Worm (Caenorhabditis elegans) whole organism, L4 larva: ENCODE results near the gene rbm-22.
A peak's percentile ranks its signal among the peaks of the same experiment; 100 is the strongest.

Source experiments
- D1046.2 ChIP-seq: fragments of 200-800 bp; sonication (Bioruptor generic); IDR thresholded peaks from 2 replicates; pipeline ENCODE4 v1.3.6; 2022; ENCODE audit warnings: missing genetic modification characterization, missing compliant biosample characterization
- Y48G9A.11 ChIP-seq: fragments of 200-800 bp; sonication (Bioruptor generic); IDR thresholded peaks from 2 replicates; pipeline ENCODE4 v1.3.6; 2022; ENCODE audit warnings: missing genetic modification reagents, missing genetic modification characterization, missing compliant biosample characterization
- Y75B8A.6 ChIP-seq: fragments of 200-800 bp; sonication (Bioruptor generic); IDR thresholded peaks from 2 replicates; pipeline ENCODE4 v1.3.6; 2022; ENCODE audit warnings: missing genetic modification reagents, missing genetic modification characterization, missing compliant biosample characterization
- ZK337.2 ChIP-seq: fragments of 200-800 bp; sonication (Bioruptor generic); IDR thresholded peaks from 2 replicates; pipeline ENCODE4 v1.3.6; 2022; ENCODE audit warnings: missing genetic modification reagents, missing genetic modification characterization, missing compliant biosample characterization
- ama-1 ChIP-seq: fragments of 150-350 bp; optimal IDR thresholded peaks from 2 replicates; lab custom pipeline; 2014; ENCODE audit warnings: inconsistent platforms, mixed read lengths
- arid-1 ChIP-seq: fragments of 200-800 bp; sonication (Bioruptor generic); conservative IDR thresholded peaks from 2 replicates; pipeline ENCODE4 v1.3.6; 2022; ENCODE audit warnings: missing genetic modification reagents, missing genetic modification characterization, missing compliant biosample characterization
- ceh-20 ChIP-seq: fragments of 200-800 bp; sonication (Bioruptor generic); IDR thresholded peaks from 2 replicates; pipeline ENCODE4 v1.3.6; 2022; ENCODE audit warnings: missing genetic modification reagents, missing genetic modification characterization, missing compliant biosample characterization
- ceh-62 ChIP-seq: sonication (generic microtip); optimal IDR thresholded peaks from 2 replicates; lab custom pipeline; 2017; ENCODE audit warnings: missing biosample characterization, missing genetic modification characterization
- ceh-82 ChIP-seq: sonication (generic microtip); optimal IDR thresholded peaks from 2 replicates; lab custom pipeline; 2017; ENCODE audit warnings: missing biosample characterization, missing genetic modification characterization
- ces-1 ChIP-seq: fragments of 150-350 bp; sonication (generic microtip); optimal IDR thresholded peaks from 4 replicates; lab custom pipeline; 2014; ENCODE audit warnings: missing biosample characterization, missing genetic modification reagents, missing genetic modification characterization
- cey-2 ChIP-seq: sonication (generic microtip); optimal IDR thresholded peaks from 3 replicates; lab custom pipeline; 2017; ENCODE audit warnings: missing genetic modification characterization, mild to moderate bottlenecking, missing compliant biosample characterization, antibody characterized with exemption, borderline replicate concordance; ENCODE audit not compliant: insufficient read depth
- ctbp-1 ChIP-seq: fragments of 200-800 bp; sonication (Bioruptor generic); IDR thresholded peaks from 2 replicates; pipeline ENCODE4 v1.3.6; 2022; ENCODE audit warnings: missing genetic modification reagents, missing genetic modification characterization, missing compliant biosample characterization
- daf-16 ChIP-seq, 3 experiments: sonication (generic microtip); optimal IDR thresholded peaks; 2 replicates each; lab custom pipeline; 2016 to 2017; ENCODE audit warnings: missing genetic modification characterization in 3 of 3, missing genetic modification reagents in 3 of 3, mild to moderate bottlenecking in 2 of 3, missing compliant biosample characterization in 2 of 3, missing biosample characterization in 1 of 3, moderate library complexity in 1 of 3
- daf-19 ChIP-seq: fragments of 200-800 bp; sonication (Bioruptor generic); conservative IDR thresholded peaks from 2 replicates; pipeline ENCODE4 v1.3.6; 2022; ENCODE audit warnings: missing genetic modification characterization, missing compliant biosample characterization
- daf-8 ChIP-seq: fragments of 200-800 bp; sonication (Bioruptor generic); IDR thresholded peaks from 2 replicates; pipeline ENCODE4 v1.3.6; 2022; ENCODE audit warnings: missing genetic modification characterization, missing compliant biosample characterization
- dpl-1 ChIP-seq: fragments of 150-350 bp; optimal IDR thresholded peaks from 2 replicates; lab custom pipeline; 2014; ENCODE audit warnings: missing biosample characterization, missing genetic modification reagents, missing genetic modification characterization
- egl-43 ChIP-seq: fragments of 200-800 bp; sonication (Bioruptor generic); IDR thresholded peaks from 2 replicates; pipeline ENCODE4 v1.3.6; 2022; ENCODE audit warnings: missing genetic modification reagents, missing genetic modification characterization, missing compliant biosample characterization
- gei-8 ChIP-seq: fragments of 200-800 bp; sonication (Bioruptor generic); optimal IDR thresholded peaks from 2 replicates; lab custom pipeline; 2018; ENCODE audit warnings: mild to moderate bottlenecking, missing genetic modification characterization, missing compliant biosample characterization
- hif-1 ChIP-seq, 2 experiments: sonication (generic microtip); optimal IDR thresholded peaks; 2 replicates each; lab custom pipeline; 2016 to 2017; ENCODE audit warnings: missing compliant biosample characterization in 2 of 2, missing genetic modification characterization in 2 of 2, missing genetic modification reagents in 2 of 2, missing genotype in 2 of 2, mild to moderate bottlenecking in 1 of 2
- hmg-1.1 ChIP-seq: fragments of 200-800 bp; sonication (Bioruptor generic); IDR thresholded peaks from 2 replicates; pipeline ENCODE4 v1.3.6; 2022; ENCODE audit warnings: missing genetic modification reagents, missing genetic modification characterization, missing compliant biosample characterization
- lim-7 ChIP-seq: fragments of 200-800 bp; sonication (Bioruptor generic); IDR thresholded peaks from 2 replicates; pipeline ENCODE4 v1.3.6; 2022; ENCODE audit warnings: missing genetic modification characterization, missing compliant biosample characterization
- lin-15B ChIP-seq: fragments of 150-350 bp; sonication (generic microtip); optimal IDR thresholded peaks from 3 replicates; lab custom pipeline; 2014; ENCODE audit warnings: missing biosample characterization, missing genetic modification characterization
- lin-29 ChIP-seq: fragments of 200-800 bp; sonication (Bioruptor generic); IDR thresholded peaks from 2 replicates; pipeline ENCODE4 v1.3.6; 2022; ENCODE audit warnings: missing genetic modification reagents, missing genetic modification characterization, missing compliant biosample characterization
- lin-38 ChIP-seq: fragments of 200-800 bp; sonication (Bioruptor generic); IDR thresholded peaks from 2 replicates; pipeline ENCODE4 v1.3.6; 2022; ENCODE audit warnings: missing genetic modification reagents, missing genetic modification characterization, missing compliant biosample characterization
- lin-39 ChIP-seq: fragments of 150-350 bp; optimal IDR thresholded peaks from 2 replicates; lab custom pipeline; 2014; ENCODE audit warnings: missing biosample characterization, missing genetic modification reagents, missing genetic modification characterization
- madf-5 ChIP-seq, 2 experiments: fragments of 200-800 bp; sonication (Bioruptor generic); IDR thresholded peaks; 2 replicates each; pipeline ENCODE4 v1.3.6; 2022; ENCODE audit warnings: missing compliant biosample characterization in 2 of 2, missing genetic modification characterization in 2 of 2
- mdt-29 ChIP-seq: fragments of 200-800 bp; sonication (Bioruptor generic); IDR thresholded peaks from 2 replicates; pipeline ENCODE4 v1.3.6; 2022; ENCODE audit warnings: missing genetic modification reagents, missing genetic modification characterization, missing compliant biosample characterization
- mep-1 ChIP-seq: fragments of 150-350 bp; sonication (generic microtip); optimal IDR thresholded peaks from 3 replicates; lab custom pipeline; 2014; ENCODE audit warnings: missing biosample characterization, missing genetic modification characterization
- mes-2 ChIP-seq: sonication (generic microtip); optimal IDR thresholded peaks from 2 replicates; lab custom pipeline; 2016; ENCODE audit warnings: missing genotype, mild to moderate bottlenecking, missing genetic modification characterization, missing compliant biosample characterization; ENCODE audit not compliant: poor library complexity, severe bottlenecking
- mxl-2 ChIP-seq: fragments of 200-800 bp; sonication (Bioruptor generic); conservative IDR thresholded peaks from 2 replicates; pipeline ENCODE4 v1.3.6; 2022; ENCODE audit warnings: missing genetic modification reagents, missing genetic modification characterization, missing compliant biosample characterization
- mxl-3 ChIP-seq: fragments of 200-800 bp; sonication (Bioruptor generic); optimal IDR thresholded peaks from 2 replicates; lab custom pipeline; 2018; ENCODE audit warnings: mild to moderate bottlenecking, missing genetic modification characterization, missing compliant biosample characterization
- nhr-48 ChIP-seq: sonication (generic microtip); optimal IDR thresholded peaks from 2 replicates; lab custom pipeline; 2016; ENCODE audit warnings: mild to moderate bottlenecking, missing genetic modification characterization, missing compliant biosample characterization
- nhr-6 ChIP-seq: fragments of 150-350 bp; optimal IDR thresholded peaks from 2 replicates; lab custom pipeline; 2014; ENCODE audit warnings: missing biosample characterization, missing genetic modification characterization
- nhr-76 ChIP-seq: fragments of 150-350 bp; optimal IDR thresholded peaks from 2 replicates; lab custom pipeline; 2014; ENCODE audit warnings: missing biosample characterization, missing genetic modification characterization
- nhr-77 ChIP-seq: fragments of 150-350 bp; optimal IDR thresholded peaks from 2 replicates; lab custom pipeline; 2014; ENCODE audit warnings: missing biosample characterization, missing genetic modification characterization
- php-3 ChIP-seq: fragments of 200-800 bp; sonication (Bioruptor generic); IDR thresholded peaks from 2 replicates; pipeline ENCODE4 v1.3.6; 2022; ENCODE audit warnings: missing genetic modification reagents, missing genetic modification characterization, missing compliant biosample characterization
- pqm-1 ChIP-seq: sonication (generic microtip); optimal IDR thresholded peaks from 2 replicates; lab custom pipeline; 2017; ENCODE audit warnings: missing biosample characterization, missing genetic modification characterization
- sdz-12 ChIP-seq: fragments of 200-800 bp; sonication (Bioruptor generic); optimal IDR thresholded peaks from 2 replicates; lab custom pipeline; 2018; ENCODE audit warnings: mild to moderate bottlenecking, missing genetic modification characterization, missing compliant biosample characterization
- set-16 ChIP-seq: fragments of 200-800 bp; sonication (Bioruptor generic); IDR thresholded peaks from 2 replicates; pipeline ENCODE4 v1.3.6; 2022; ENCODE audit warnings: missing genetic modification reagents, missing genetic modification characterization, missing compliant biosample characterization
- skn-1 ChIP-seq: fragments of 150-350 bp; optimal IDR thresholded peaks from 2 replicates; lab custom pipeline; 2014; ENCODE audit warnings: missing biosample characterization, missing genetic modification characterization
- snpc-1.2 ChIP-seq: fragments of 200-800 bp; sonication (Bioruptor generic); IDR thresholded peaks from 2 replicates; pipeline ENCODE4 v1.3.6; 2022; ENCODE audit warnings: missing genetic modification reagents, missing genetic modification characterization, missing compliant biosample characterization
- spr-3 ChIP-seq: fragments of 200-800 bp; sonication (Bioruptor generic); optimal IDR thresholded peaks from 2 replicates; lab custom pipeline; 2018; ENCODE audit warnings: mild to moderate bottlenecking, missing genetic modification characterization, missing compliant biosample characterization
- tag-97 ChIP-seq: fragments of 200-800 bp; sonication (Bioruptor generic); IDR thresholded peaks from 2 replicates; pipeline ENCODE4 v1.3.6; 2022; ENCODE audit warnings: missing genetic modification characterization, missing compliant biosample characterization
- unc-62 ChIP-seq, 3 experiments: fragments of 150-350 bp in 1 of 3; sonication (generic microtip); optimal IDR thresholded peaks in 2 of 3; peaks in 1 of 3; 1 replicate in 1 of 3; 2 replicates in 2 of 3; lab custom pipeline; 2014 to 2017; ENCODE audit warnings: missing biosample characterization in 3 of 3, missing genetic modification characterization in 3 of 3, missing genetic modification reagents in 3 of 3, missing genotype in 1 of 3
- zfp-2 ChIP-seq: sonication (generic microtip); optimal IDR thresholded peaks from 2 replicates; lab custom pipeline; 2016; ENCODE audit warnings: mild to moderate bottlenecking, missing genetic modification characterization, missing compliant biosample characterization
- zip-11 ChIP-seq: fragments of 200-800 bp; sonication (Bioruptor generic); IDR thresholded peaks from 2 replicates; pipeline ENCODE4 v1.3.6; 2022; ENCODE audit warnings: missing genetic modification characterization, missing compliant biosample characterization
- zip-2 ChIP-seq: fragments of 150-350 bp; optimal IDR thresholded peaks from 2 replicates; lab custom pipeline; 2014; ENCODE audit warnings: missing biosample characterization, missing genetic modification characterization
- ztf-11 ChIP-seq: fragments of 150-350 bp; optimal IDR thresholded peaks from 2 replicates; lab custom pipeline; 2014; ENCODE audit warnings: missing biosample characterization, missing genetic modification characterization
- ztf-7 ChIP-seq: fragments of 150-350 bp; optimal IDR thresholded peaks from 2 replicates; lab custom pipeline; 2014; ENCODE audit warnings: missing biosample characterization, missing genetic modification characterization

The rbm-22 gene

DNA sequence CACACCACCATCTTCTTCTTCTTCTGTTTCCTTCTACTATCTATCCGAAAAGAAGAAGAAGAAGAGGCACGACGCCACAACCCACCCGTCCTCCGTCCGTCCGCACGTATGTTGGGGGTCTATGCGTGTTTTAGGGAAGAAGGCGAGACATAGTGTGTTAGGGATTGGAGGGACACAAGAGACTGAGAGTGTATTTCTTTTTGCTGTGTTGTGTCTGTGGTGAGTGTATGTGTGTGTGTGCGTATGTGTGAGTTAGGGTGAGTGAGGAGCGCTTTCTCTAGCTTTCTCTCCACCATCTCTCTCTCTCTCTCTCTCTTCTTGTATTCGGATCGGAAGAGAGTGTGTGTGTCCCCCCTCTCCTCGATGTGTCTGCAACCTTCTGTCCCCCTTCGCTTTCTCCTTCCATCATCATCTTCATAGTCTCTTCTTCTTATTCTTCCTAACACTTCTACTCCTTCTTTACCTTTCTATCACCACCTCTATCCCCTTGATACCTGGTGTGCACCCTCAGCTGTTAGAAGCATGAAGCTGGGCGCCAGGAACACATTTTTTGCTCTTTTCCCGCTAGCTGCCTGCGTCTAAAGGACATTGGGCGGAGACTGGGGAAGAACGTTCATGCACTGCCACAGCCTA lies 39.4 kb upstream of the rbm-22 start (continued):
- TF ChIP-seq ceh-82 (tag; lab: Kevin White, UChicago) (no peak), hmg-1.1 (GFP tag; lab: Robert Waterston, UW) (peak; percentile 84), D1046.2 (GFP tag; lab: Robert Waterston, UW) (no peak), daf-19 (GFP tag; lab: Robert Waterston, UW) (peak; percentile 68; the same call in 1 of the 2 replicates), mdt-29 (no peak), nhr-48 (peak; percentile 78), gei-8 (peak; percentile 3), nhr-77 (peak; percentile 69), sdz-12 (GFP tag; lab: Kevin White, UChicago) (no peak), set-16 (GFP tag; lab: Robert Waterston, UW) (peak; percentile 61), mep-1 (tag; lab: Kevin White, UChicago) (peak; percentile 96), lin-39 (tag; lab: Kevin White, UChicago) (no peak), ztf-7 (peak; percentile 40), lim-7 (GFP tag; lab: Robert Waterston, UW) (no peak), daf-16 (GFP tag; optimal IDR thresholded peaks at IDR 0.05; lab: Kevin White, UChicago) (peak; percentile 39 to 65), daf-16 (tag; optimal IDR thresholded peaks at IDR 0.05; lab: Kevin White, UChicago) (peak; percentile 80), pqm-1 (peak; percentile 33), unc-62 (GFP tag; optimal IDR thresholded peaks at IDR 0.05 in 1 of 2; lab: Kevin White, UChicago) (peak in 1 of 2 experiments; percentile 95), unc-62 (tag; optimal IDR thresholded peaks at IDR 0.05; lab: Kevin White, UChicago) (no peak), ztf-11 (tag; lab: Kevin White, UChicago) (no peak), Y75B8A.6 (no peak), ces-1 (GFP tag; lab: Kevin White, UChicago) (no peak), zip-11 (GFP tag; lab: Robert Waterston, UW) (no peak), egl-43 (GFP tag; lab: Robert Waterston, UW) (0 out of 2 replicates have a peak, but pooled peaks have one; percentile 27), arid-1 (GFP tag; lab: Robert Waterston, UW) (no peak; the same call in 1 of the 2 replicates), dpl-1 (peak; percentile 39), ama-1 (lab: Kevin White, UChicago) (peak; percentile 80), skn-1 (tag; lab: Kevin White, UChicago) (no peak), ceh-62 (tag; lab: Kevin White, UChicago) (no peak), mxl-2 (GFP tag; lab: Robert Waterston, UW) (no peak), snpc-1.2 (GFP tag; lab: Robert Waterston, UW) (0 out of 2 replicates have a peak, but pooled peaks have one; percentile 50), ctbp-1 (GFP tag; lab: Robert Waterston, UW) (peak; percentile 71; the same call in 1 of the 2 replicates), nhr-76 (tag; lab: Kevin White, UChicago) (no peak), Y48G9A.11 (no peak), lin-29 (GFP tag; lab: Robert Waterston, UW) (no peak), php-3 (GFP tag; lab: Robert Waterston, UW) (no peak), nhr-6 (tag; lab: Kevin White, UChicago) (peak; percentile 59), lin-38 (GFP tag; lab: Robert Waterston, UW) (no peak; the same call in none of the 2 replicates), ZK337.2 (GFP tag; lab: Robert Waterston, UW) (no peak), ceh-20 (GFP tag; lab: Robert Waterston, UW) (peak; percentile 76; the same call in 1 of the 2 replicates), hif-1 (tag; optimal IDR thresholded peaks at IDR 0.05; lab: Kevin White, UChicago) (peak; percentile 50 to 91), mes-2 (tag; lab: Kevin White, UChicago) (peak; percentile 81), mxl-3 (GFP tag; lab: Kevin White, UChicago) (peak; percentile 66), daf-8 (GFP tag; lab: Robert Waterston, UW) (no peak), zfp-2 (tag; lab: Kevin White, UChicago) (peak; percentile 6), tag-97 (GFP tag; lab: Robert Waterston, UW) (no peak), spr-3 (GFP tag; lab: Kevin White, UChicago) (no peak), lin-15B (tag; lab: Kevin White, UChicago) (no peak), zip-2 (tag; lab: Kevin White, UChicago) (no peak), madf-5 (GFP tag; IDR thresholded peaks at IDR 0.05; lab: Robert Waterston, UW) (no peak; a peak in 1 of 4 replicates), cey-2 (tag; lab: Kevin White, UChicago) (no peak)
